Fruit fly (Drosophila melanogaster) whole organism, pupa: ENCODE data around the gene CG45073.
A peak's percentile ranks its signal among the peaks of the same experiment; 100 is the strongest.

ENCODE experiments used
- CG10348 ChIP-seq: fragments of 200-800 bp; sonication (Bioruptor generic); IDR thresholded peaks from 2 replicates; pipeline ENCODE4 v1.3.6; 2022; ENCODE audit warnings: missing biosample characterization, missing genetic modification characterization
- CG12605 ChIP-seq: fragments of 200-800 bp; sonication (Bioruptor generic); IDR thresholded peaks from 2 replicates; pipeline ENCODE4 v1.3.6; 2022; ENCODE audit warnings: missing biosample characterization, missing genetic modification characterization
- CG13204 ChIP-seq: fragments of 200-800 bp; sonication (Bioruptor generic); optimal IDR thresholded peaks from 2 replicates; lab custom pipeline; 2018; ENCODE audit warnings: missing biosample characterization, mild to moderate bottlenecking, missing genetic modification characterization, moderate library complexity
- CG14655 ChIP-seq: fragments of 200-800 bp; sonication (Bioruptor generic); optimal IDR thresholded peaks from 3 replicates; lab custom pipeline; 2017; ENCODE audit warnings: mild to moderate bottlenecking, missing biosample characterization, missing genetic modification reagents, missing genetic modification characterization
- CG15710 ChIP-seq: fragments of 200-800 bp; sonication (Bioruptor generic); optimal IDR thresholded peaks from 2 replicates; lab custom pipeline; 2018; ENCODE audit warnings: missing biosample characterization, mild to moderate bottlenecking, missing genetic modification characterization, moderate library complexity
- CG17806 ChIP-seq: fragments of 200-800 bp; sonication (Bioruptor generic); optimal IDR thresholded peaks from 2 replicates; lab custom pipeline; 2018; ENCODE audit warnings: missing biosample characterization, mild to moderate bottlenecking, missing genetic modification characterization, moderate library complexity
- CG32121 ChIP-seq: fragments of 200-800 bp; sonication (Bioruptor generic); IDR thresholded peaks from 2 replicates; pipeline ENCODE4 v1.3.6; 2022; ENCODE audit warnings: missing biosample characterization, missing genetic modification characterization
- CG34367 ChIP-seq: fragments of 200-800 bp; sonication (Bioruptor generic); optimal IDR thresholded peaks from 2 replicates; lab custom pipeline; 2018; ENCODE audit warnings: missing biosample characterization, mild to moderate bottlenecking, missing genetic modification characterization
- CG4496 ChIP-seq: fragments of 200-800 bp; sonication (Bioruptor generic); IDR thresholded peaks from 3 replicates; pipeline ENCODE4 v1.3.6; 2022; ENCODE audit warnings: missing biosample characterization, missing genetic modification characterization
- CG8159 ChIP-seq: fragments of 200-800 bp; sonication (Bioruptor generic); optimal IDR thresholded peaks from 3 replicates; lab custom pipeline; 2018; ENCODE audit warnings: missing biosample characterization, mild to moderate bottlenecking, missing genetic modification characterization, moderate library complexity
- CG8301 ChIP-seq: fragments of 200-800 bp; sonication (Bioruptor generic); optimal IDR thresholded peaks from 2 replicates; lab custom pipeline; 2018; ENCODE audit warnings: missing biosample characterization, mild to moderate bottlenecking, missing genetic modification characterization
- CG9948 ChIP-seq: fragments of 200-800 bp; sonication (Bioruptor generic); optimal IDR thresholded peaks from 2 replicates; lab custom pipeline; 2018; ENCODE audit warnings: missing biosample characterization, mild to moderate bottlenecking, missing genetic modification characterization, moderate library complexity
- D1 ChIP-seq: fragments of 200-800 bp; sonication (Bioruptor generic); optimal IDR thresholded peaks from 2 replicates; lab custom pipeline; 2018; ENCODE audit warnings: missing biosample characterization, mild to moderate bottlenecking, missing genetic modification characterization, moderate library complexity
- EcR ChIP-seq: fragments of 200-800 bp; sonication (Bioruptor generic); optimal IDR thresholded peaks from 3 replicates; lab custom pipeline; 2019; ENCODE audit warnings: missing biosample characterization, missing genetic modification characterization, mild to moderate bottlenecking, moderate library complexity, missing genetic modification reagents
- Ets98B ChIP-seq: fragments of 200-800 bp; sonication (Bioruptor generic); IDR thresholded peaks from 2 replicates; pipeline ENCODE4 v1.3.6; 2022; ENCODE audit warnings: missing biosample characterization, missing genetic modification characterization
- Pif1A ChIP-seq: fragments of 200-800 bp; sonication (Bioruptor generic); optimal IDR thresholded peaks from 3 replicates; lab custom pipeline; 2016; ENCODE audit warnings: missing biosample characterization, missing genetic modification characterization
- Pif1B ChIP-seq: fragments of 200-800 bp; sonication (Bioruptor generic); optimal IDR thresholded peaks from 3 replicates; lab custom pipeline; 2016; ENCODE audit warnings: missing biosample characterization, missing genetic modification characterization
- Snoo ChIP-seq: fragments of 200-800 bp; sonication (Bioruptor generic); optimal IDR thresholded peaks from 3 replicates; lab custom pipeline; 2017; ENCODE audit warnings: missing biosample characterization, mild to moderate bottlenecking, missing genetic modification characterization, inconsistent platforms
- fd96Ca ChIP-seq: fragments of 200-800 bp; sonication (Bioruptor generic); IDR thresholded peaks from 3 replicates; pipeline ENCODE4 v1.3.6; 2022; ENCODE audit warnings: missing biosample characterization, missing genetic modification characterization
- gl ChIP-seq: fragments of 200-800 bp; sonication (Bioruptor generic); optimal IDR thresholded peaks from 2 replicates; lab custom pipeline; 2018; ENCODE audit warnings: missing biosample characterization, mild to moderate bottlenecking, missing genetic modification characterization
- rn ChIP-seq: fragments of 200-800 bp; sonication (Bioruptor generic); IDR thresholded peaks from 2 replicates; pipeline ENCODE4 v1.3.6; 2022; ENCODE audit warnings: missing biosample characterization, missing genetic modification characterization

The CG45073 gene

DNA sequence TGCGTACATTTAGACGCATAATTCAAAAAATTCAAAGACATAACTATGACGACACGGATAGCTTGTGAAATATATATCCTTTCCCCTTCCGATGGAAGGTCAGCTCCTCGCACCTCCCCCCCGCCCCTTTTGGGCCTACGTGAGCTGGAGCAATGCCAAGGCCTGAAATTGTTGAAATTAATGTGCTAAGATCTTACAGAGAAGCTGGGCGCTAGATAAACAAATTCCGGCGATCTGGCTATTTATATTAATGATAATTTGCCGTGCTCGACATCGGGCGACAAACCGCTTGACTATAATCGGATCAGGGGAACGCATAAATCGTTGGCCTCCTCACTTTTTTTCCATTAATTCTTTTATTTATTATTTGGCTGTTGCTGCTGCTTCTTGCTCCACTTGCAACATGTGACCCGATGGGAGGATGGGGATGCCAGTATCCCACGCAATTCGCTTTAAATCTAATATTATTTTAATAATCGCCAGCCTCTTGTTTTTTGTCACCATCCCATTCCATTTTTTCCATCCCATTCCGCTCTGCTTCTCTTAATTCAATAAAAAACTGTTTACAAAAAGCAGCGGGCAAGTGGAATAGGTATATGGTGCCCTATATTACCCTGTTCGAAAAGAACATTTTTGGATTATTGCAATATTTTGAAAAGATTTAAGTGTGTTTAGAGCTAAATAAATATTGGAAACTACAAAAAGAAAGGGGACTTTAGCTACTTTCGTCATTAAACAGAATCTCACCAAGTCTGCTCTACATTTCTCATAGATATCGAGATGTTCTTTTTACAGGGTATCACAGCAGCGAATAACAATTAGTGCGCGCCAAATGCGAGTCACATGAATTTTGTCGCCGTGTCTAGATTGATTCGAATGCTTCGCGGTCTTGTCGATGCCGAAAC is 32.5 kb downstream of the CG45073 start:
- TF ChIP-seq Snoo (tag; lab: Kevin White, UChicago) (no peak), Pif1B (GFP tag; lab: Kevin White, UChicago) (no peak), CG8301 (tag; lab: Kevin White, UChicago) (no peak), CG8159 (tag; lab: Kevin White, UChicago) (no peak), gl (tag; lab: Kevin White, UChicago) (no peak), CG15710 (tag; lab: Kevin White, UChicago) (no peak)

DNA sequence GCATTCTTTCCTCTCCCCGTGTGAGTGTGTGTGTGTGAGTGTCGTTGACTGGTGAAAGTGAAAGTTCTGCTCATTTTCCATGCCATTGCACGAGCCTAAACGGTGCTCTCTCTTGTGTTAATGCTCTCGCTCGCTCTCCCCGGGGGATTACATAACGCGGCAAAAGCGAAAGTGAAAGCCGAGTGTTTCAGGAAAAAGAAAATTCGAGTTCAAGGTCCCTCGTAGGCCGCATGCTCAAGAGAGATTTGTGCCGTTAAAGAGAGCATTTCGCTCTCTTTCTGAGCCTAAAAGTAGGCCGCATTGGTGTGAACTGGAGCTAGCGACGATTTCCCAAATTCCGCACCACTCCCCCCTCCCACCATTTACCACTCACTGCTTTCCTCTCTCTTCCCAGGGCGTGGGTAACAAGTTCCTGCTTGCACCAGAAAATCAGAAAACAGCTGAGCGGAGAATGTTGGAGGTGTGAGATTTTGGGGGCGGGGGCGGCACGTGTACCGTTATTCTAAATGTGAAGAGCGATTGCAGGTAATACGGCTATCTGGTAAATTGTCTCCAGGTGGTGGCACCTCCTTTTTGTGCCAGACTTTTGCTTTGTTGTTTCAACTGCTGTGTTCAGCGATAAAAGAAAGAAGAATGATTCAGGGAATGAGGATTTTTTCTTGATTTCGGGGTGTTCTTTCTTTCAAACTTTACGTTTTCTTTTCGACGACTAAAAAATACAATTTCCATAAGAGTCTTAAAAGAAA is 34.1 kb downstream of the CG45073 start:
- no peak for TF ChIP-seq CG9948 (tag; lab: Kevin White, UChicago)
- TF ChIP-seq Snoo (tag; lab: Kevin White, UChicago), result no peak
- peak; percentile 47 for TF ChIP-seq CG14655 (GFP tag; lab: Kevin White, UChicago)
- TF ChIP-seq CG12605, result no peak
- no peak for TF ChIP-seq Ets98B (GFP tag; lab: Robert Waterston, UW)
- peak; percentile 83 for TF ChIP-seq EcR (GFP tag; lab: Kevin White, UChicago)
- 0 out of 3 replicates have a peak, but pooled peaks have one; percentile 41 for TF ChIP-seq CG4496 (GFP tag; lab: Robert Waterston, UW)
- peak; percentile 5 for TF ChIP-seq Pif1B (GFP tag; lab: Kevin White, UChicago)
- no peak for TF ChIP-seq D1 (tag; lab: Kevin White, UChicago)
- peak; percentile 27 for TF ChIP-seq gl (tag; lab: Kevin White, UChicago)
- TF ChIP-seq CG8159 (tag; lab: Kevin White, UChicago), result peak; percentile 30
- no peak for TF ChIP-seq CG13204 (GFP tag; lab: Kevin White, UChicago)
- no peak for TF ChIP-seq rn (GFP tag; lab: Robert Waterston, UW)
- no peak for TF ChIP-seq CG32121 (GFP tag; lab: Robert Waterston, UW)
- no peak for TF ChIP-seq CG34367 (tag; lab: Kevin White, UChicago)
- TF ChIP-seq Pif1A, result peak; percentile 20
- peak; percentile 22; the same call in 1 of the 3 replicates for TF ChIP-seq fd96Ca (GFP tag; lab: Robert Waterston, UW)
- no peak for TF ChIP-seq CG17806
- TF ChIP-seq CG8301 (tag; lab: Kevin White, UChicago), result peak; percentile 17
- TF ChIP-seq CG15710 (tag; lab: Kevin White, UChicago), result peak; percentile 17
- TF ChIP-seq CG10348 (GFP tag; lab: Robert Waterston, UW), result no peak

DNA sequence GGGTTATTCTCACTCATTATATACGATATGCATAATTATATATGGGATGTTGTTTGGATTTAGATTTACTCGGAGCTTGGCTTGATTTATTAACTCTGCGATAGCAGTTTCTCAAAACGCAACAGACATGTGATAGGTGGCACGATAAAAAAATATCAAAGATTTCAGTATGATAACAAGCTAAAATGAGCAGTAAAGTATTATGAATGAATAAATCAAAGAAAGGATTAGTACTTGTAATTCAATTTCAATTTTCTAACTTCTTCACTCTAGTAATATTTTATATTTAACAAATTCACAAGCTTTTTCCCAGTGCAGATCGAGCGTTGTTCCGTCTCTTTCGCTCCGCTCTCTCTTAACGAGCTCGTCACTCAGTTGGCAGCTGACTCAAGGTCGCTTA is 40.4 kb downstream of the CG45073 start:
- TF ChIP-seq EcR (GFP tag; lab: Kevin White, UChicago) (no peak), Ets98B (GFP tag; lab: Robert Waterston, UW) (no peak), CG8159 (tag; lab: Kevin White, UChicago) (no peak), rn (GFP tag; lab: Robert Waterston, UW) (no peak), CG9948 (tag; lab: Kevin White, UChicago) (no peak), gl (tag; lab: Kevin White, UChicago) (no peak), CG4496 (GFP tag; lab: Robert Waterston, UW) (no peak), CG34367 (tag; lab: Kevin White, UChicago) (no peak), CG12605 (no peak), CG32121 (GFP tag; lab: Robert Waterston, UW) (no peak), Pif1B (GFP tag; lab: Kevin White, UChicago) (no peak)
- TF ChIP-seq, all 21 proteins: peak for 0

DNA sequence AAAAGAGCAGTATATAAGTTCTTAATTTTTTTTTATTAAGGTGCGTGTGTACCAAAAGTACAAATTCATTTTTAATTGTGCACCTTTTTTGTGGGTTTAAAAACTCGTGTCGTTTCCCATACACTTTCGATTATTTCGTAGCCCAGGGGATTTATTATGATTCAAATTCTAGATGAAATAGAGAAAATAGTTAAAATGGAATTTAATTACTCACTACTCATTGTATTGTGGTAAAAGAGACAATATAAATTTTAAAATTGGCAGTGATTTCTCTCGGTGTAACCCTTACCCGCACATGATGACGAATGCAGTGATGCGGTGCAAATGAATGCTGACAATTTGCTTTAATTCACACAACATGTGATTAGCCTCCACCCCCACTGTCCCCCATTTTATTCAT is 41.3 kb downstream of the CG45073 start:
- TF ChIP-seq CG14655 (GFP tag; lab: Kevin White, UChicago) (no peak), Pif1A (peak; percentile 13), CG8159 (tag; lab: Kevin White, UChicago) (peak; percentile 23), CG15710 (tag; lab: Kevin White, UChicago) (no peak)

DNA sequence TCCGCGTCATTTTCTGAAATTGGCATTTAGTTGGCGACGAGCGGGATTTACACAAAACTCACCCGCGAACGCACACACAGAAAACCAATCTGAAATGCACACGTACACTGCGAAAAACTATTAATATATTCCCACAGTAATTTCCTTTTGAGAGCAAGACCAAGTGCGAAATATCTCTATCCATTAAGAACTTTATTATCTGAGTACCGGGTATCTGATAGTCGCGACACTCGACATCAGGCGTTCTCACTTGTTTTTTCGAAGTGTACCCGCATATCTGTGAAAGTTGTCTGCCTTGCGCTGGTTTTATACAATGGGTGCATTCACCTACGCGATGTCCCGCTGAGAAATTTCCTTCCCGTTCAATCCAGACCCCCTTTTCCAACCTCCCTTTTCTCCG is 48.4 kb downstream of the CG45073 start:
- TF ChIP-seq CG8301 (tag; lab: Kevin White, UChicago), result peak; percentile 69
- peak; percentile 53 for TF ChIP-seq CG34367 (tag; lab: Kevin White, UChicago)
- no peak for TF ChIP-seq D1 (tag; lab: Kevin White, UChicago)
- TF ChIP-seq fd96Ca (GFP tag; lab: Robert Waterston, UW), result peak; percentile 82
- peak; percentile 56 for TF ChIP-seq CG9948 (tag; lab: Kevin White, UChicago)
- TF ChIP-seq CG32121 (GFP tag; lab: Robert Waterston, UW), result no peak
- TF ChIP-seq gl (tag; lab: Kevin White, UChicago), result no peak
- TF ChIP-seq CG8159 (tag; lab: Kevin White, UChicago), result peak; percentile 57
- TF ChIP-seq Ets98B (GFP tag; lab: Robert Waterston, UW), result peak; percentile 52
- no peak for TF ChIP-seq Pif1B (GFP tag; lab: Kevin White, UChicago)
- no peak for TF ChIP-seq rn (GFP tag; lab: Robert Waterston, UW)
- peak; percentile 51 for TF ChIP-seq CG17806
- peak; percentile 63; the same call in 1 of the 3 replicates for TF ChIP-seq CG4496 (GFP tag; lab: Robert Waterston, UW)
- peak; percentile 66 for TF ChIP-seq CG15710 (tag; lab: Kevin White, UChicago)
- TF ChIP-seq CG13204 (GFP tag; lab: Kevin White, UChicago), result no peak
- peak; percentile 56 for TF ChIP-seq Snoo (tag; lab: Kevin White, UChicago)
- TF ChIP-seq EcR (GFP tag; lab: Kevin White, UChicago), result peak; percentile 53
- TF ChIP-seq CG14655 (GFP tag; lab: Kevin White, UChicago), result peak; percentile 72
- peak; percentile 17 for TF ChIP-seq Pif1A
- no peak; the same call in 1 of the 2 replicates for TF ChIP-seq CG10348 (GFP tag; lab: Robert Waterston, UW)
- TF ChIP-seq CG12605, result no peak
